Fruit fly (Drosophila melanogaster) whole organism, embryonic: ENCODE data around the gene Gcat.
A peak's percentile ranks its signal among the peaks of the same experiment; 100 is the strongest.

Source experiments
- Adf1 ChIP-seq: fragments of 200-800 bp; sonication (Bioruptor generic); IDR thresholded peaks from 2 replicates; pipeline ENCODE4 v1.3.6; 2022; ENCODE audit warnings: missing biosample characterization, missing genetic modification characterization
- B-H1 ChIP-seq: fragments of 200-800 bp; sonication (Bioruptor generic); IDR thresholded peaks from 3 replicates; pipeline ENCODE4 v1.3.6; 2022; ENCODE audit warnings: missing biosample characterization, missing genetic modification characterization
- Bdp1 ChIP-seq: fragments of 200-800 bp; sonication (Bioruptor generic); optimal IDR thresholded peaks from 3 replicates; lab custom pipeline; 2016; ENCODE audit warnings: missing biosample characterization, missing genetic modification characterization
- CG10654 ChIP-seq: fragments of 200-800 bp; sonication (Bioruptor generic); optimal IDR thresholded peaks from 2 replicates; lab custom pipeline; 2016; ENCODE audit warnings: missing biosample characterization, missing genetic modification characterization
- CG13287 ChIP-seq: fragments of 200-800 bp; sonication (Bioruptor generic); IDR thresholded peaks from 2 replicates; pipeline ENCODE4 v1.3.6; 2022; ENCODE audit warnings: missing biosample characterization, missing genetic modification characterization; ENCODE audit not compliant: partially characterized antibody
- CG14667 ChIP-seq: fragments of 200-800 bp; sonication (Bioruptor generic); IDR thresholded peaks from 2 replicates; pipeline ENCODE4 v1.3.6; 2022; ENCODE audit warnings: missing biosample characterization, missing genetic modification characterization
- CG14710 ChIP-seq: fragments of 200-800 bp; sonication (Bioruptor generic); optimal IDR thresholded peaks from 3 replicates; lab custom pipeline; 2019; ENCODE audit warnings: missing biosample characterization, mild to moderate bottlenecking, missing genetic modification characterization, moderate library complexity
- CG15073 ChIP-seq: fragments of 200-800 bp; sonication (Bioruptor generic); optimal IDR thresholded peaks from 2 replicates; lab custom pipeline; 2016; ENCODE audit warnings: missing biosample characterization, missing genetic modification characterization
- CG15696 ChIP-seq: fragments of 200-800 bp; sonication (Bioruptor generic); optimal IDR thresholded peaks from 2 replicates; lab custom pipeline; 2019; ENCODE audit warnings: missing biosample characterization, mild to moderate bottlenecking, missing genetic modification characterization, moderate library complexity
- CG1602 ChIP-seq: fragments of 200-800 bp; sonication (Bioruptor generic); optimal IDR thresholded peaks from 3 replicates; lab custom pipeline; 2016; ENCODE audit warnings: missing biosample characterization, missing genetic modification characterization
- CG17186 ChIP-seq: fragments of 200-800 bp; sonication (Bioruptor generic); optimal IDR thresholded peaks from 3 replicates; lab custom pipeline; 2017; ENCODE audit warnings: missing biosample characterization, missing genetic modification reagents, missing genetic modification characterization
- CG17385 ChIP-seq: fragments of 200-800 bp; sonication (Bioruptor generic); optimal IDR thresholded peaks from 3 replicates; lab custom pipeline; 2018; ENCODE audit warnings: missing biosample characterization, mild to moderate bottlenecking, missing genetic modification characterization
- CG1792 ChIP-seq: fragments of 200-800 bp; sonication (Bioruptor generic); optimal IDR thresholded peaks from 2 replicates; lab custom pipeline; 2016; ENCODE audit warnings: missing biosample characterization, missing genetic modification characterization
- CG18262 ChIP-seq: fragments of 200-800 bp; optimal IDR thresholded peaks from 3 replicates; lab custom pipeline; 2019; ENCODE audit warnings: missing biosample characterization, mild to moderate bottlenecking, missing genetic modification characterization, moderate library complexity
- CG2116 ChIP-seq: fragments of 200-800 bp; sonication (Bioruptor generic); optimal IDR thresholded peaks from 3 replicates; lab custom pipeline; 2018; ENCODE audit warnings: missing biosample characterization, mild to moderate bottlenecking, missing genetic modification characterization
- CG2129 ChIP-seq: fragments of 200-800 bp; sonication (Bioruptor generic); IDR thresholded peaks from 2 replicates; pipeline ENCODE4 v1.3.6; 2022; ENCODE audit warnings: missing biosample characterization, missing genetic modification characterization; ENCODE audit not compliant: partially characterized antibody
- CG2202 ChIP-seq: fragments of 200-800 bp; sonication (Bioruptor generic); optimal IDR thresholded peaks from 2 replicates; lab custom pipeline; 2018; ENCODE audit warnings: missing biosample characterization, mild to moderate bottlenecking, missing genetic modification characterization
- CG3065 ChIP-seq: fragments of 200-800 bp; sonication (Bioruptor generic); optimal IDR thresholded peaks from 2 replicates; lab custom pipeline; 2016; ENCODE audit warnings: missing biosample characterization, missing genetic modification characterization
- CG31441 ChIP-seq: fragments of 200-800 bp; sonication (Bioruptor generic); IDR thresholded peaks from 2 replicates; pipeline ENCODE4 v1.3.6; 2022; ENCODE audit warnings: missing biosample characterization, missing genetic modification characterization
- CG34224 ChIP-seq: fragments of 200-800 bp; sonication (Bioruptor generic); IDR thresholded peaks from 3 replicates; pipeline ENCODE4 v1.3.6; 2022; ENCODE audit warnings: missing biosample characterization, missing genetic modification characterization; ENCODE audit not compliant: partially characterized antibody
- CG3838 ChIP-seq: fragments of 200-800 bp; sonication (Bioruptor generic); optimal IDR thresholded peaks from 3 replicates; lab custom pipeline; 2016; ENCODE audit warnings: missing biosample characterization, missing genetic modification characterization
- CG4404 ChIP-seq: fragments of 200-800 bp; sonication (Bioruptor generic); IDR thresholded peaks from 2 replicates; pipeline ENCODE4 v1.3.6; 2022; ENCODE audit warnings: missing biosample characterization, missing genetic modification characterization
- CG4730 ChIP-seq: fragments of 200-800 bp; sonication (Bioruptor generic); IDR thresholded peaks from 2 replicates; pipeline ENCODE4 v1.3.6; 2022; ENCODE audit warnings: missing biosample characterization, missing genetic modification characterization
- CG7928 ChIP-seq: fragments of 200-800 bp; sonication (Bioruptor generic); optimal IDR thresholded peaks from 2 replicates; lab custom pipeline; 2017; ENCODE audit warnings: missing biosample characterization, mild to moderate bottlenecking, missing genetic modification characterization
- CG7987 ChIP-seq: fragments of 200-800 bp; sonication (Bioruptor generic); optimal IDR thresholded peaks from 2 replicates; lab custom pipeline; 2018; ENCODE audit warnings: missing biosample characterization, mild to moderate bottlenecking, missing genetic modification characterization, moderate library complexity
- Deaf1 ChIP-seq: fragments of 200-800 bp; optimal IDR thresholded peaks from 3 replicates; lab custom pipeline; 2019; ENCODE audit warnings: missing biosample characterization, mild to moderate bottlenecking, missing genetic modification characterization, moderate library complexity
- GATAe ChIP-seq: fragments of 200-800 bp; sonication (Bioruptor generic); conservative IDR thresholded peaks from 2 replicates; pipeline ENCODE4 v1.3.6; 2022; ENCODE audit warnings: missing biosample characterization, missing genetic modification characterization
- Neu2 ChIP-seq: fragments of 200-800 bp; sonication (Bioruptor generic); optimal IDR thresholded peaks from 3 replicates; lab custom pipeline; 2016; ENCODE audit warnings: missing biosample characterization, missing genetic modification characterization, borderline replicate concordance
- Pdp1 ChIP-seq, 2 experiments: fragments of 200-800 bp; sonication (Bioruptor generic); optimal IDR thresholded peaks; 3 replicates each; lab custom pipeline; 2016; ENCODE audit warnings: missing biosample characterization in 2 of 2, missing genetic modification characterization in 2 of 2, mild to moderate bottlenecking in 1 of 2, moderate library complexity in 1 of 2
- Sox102F ChIP-seq: fragments of 200-800 bp; sonication (Bioruptor generic); optimal IDR thresholded peaks from 2 replicates; lab custom pipeline; 2018; ENCODE audit warnings: missing biosample characterization, mild to moderate bottlenecking, missing genetic modification characterization, moderate library complexity
- Trl ChIP-seq, 3 experiments: fragments of >200 bp in 2 of 3; fragments of 200-800 bp in 1 of 3; sonication (Bioruptor generic) in 1 of 3; optimal IDR thresholded peaks; 2 replicates in 1 of 3; 3 replicates in 2 of 3; lab custom pipeline; 2016 to 2017; ENCODE audit warnings: missing biosample characterization in 1 of 3, missing genetic modification characterization in 1 of 3
- YL-1 ChIP-seq: fragments of 200-800 bp; sonication (Bioruptor generic); optimal IDR thresholded peaks from 3 replicates; lab custom pipeline; 2017; ENCODE audit warnings: missing biosample characterization, mild to moderate bottlenecking, missing genetic modification characterization
- aop ChIP-seq: fragments of 200-800 bp; sonication (Bioruptor generic); IDR thresholded peaks from 2 replicates; pipeline ENCODE4 v1.3.6; 2022; ENCODE audit warnings: missing biosample characterization, missing genetic modification characterization
- chinmo ChIP-seq: fragments of 200-800 bp; sonication (Bioruptor generic); IDR thresholded peaks from 4 replicates; pipeline ENCODE4 v1.3.6; 2022; ENCODE audit warnings: missing biosample characterization, missing genetic modification characterization; ENCODE audit not compliant: partially characterized antibody
- ci ChIP-seq: fragments of 200-800 bp; sonication (Bioruptor generic); IDR thresholded peaks from 3 replicates; pipeline ENCODE4 v1.3.6; 2022; ENCODE audit warnings: missing biosample characterization, missing genetic modification characterization
- da ChIP-seq: fragments of 200-800 bp; sonication (Bioruptor generic); optimal IDR thresholded peaks from 2 replicates; lab custom pipeline; 2016; ENCODE audit warnings: missing biosample characterization, missing genetic modification characterization
- dm ChIP-seq: fragments of 200-800 bp; sonication (Bioruptor generic); optimal IDR thresholded peaks from 3 replicates; lab custom pipeline; 2016; ENCODE audit warnings: missing biosample characterization, missing genetic modification characterization
- exex ChIP-seq: fragments of 200-800 bp; sonication (Bioruptor generic); optimal IDR thresholded peaks from 4 replicates; lab custom pipeline; 2018; ENCODE audit warnings: missing biosample characterization, mild to moderate bottlenecking, missing genetic modification characterization, moderate library complexity
- gcm ChIP-seq: fragments of 200-800 bp; sonication (Bioruptor generic); optimal IDR thresholded peaks from 2 replicates; lab custom pipeline; 2019; ENCODE audit warnings: missing biosample characterization, mild to moderate bottlenecking, missing genetic modification characterization, moderate library complexity
- grn ChIP-seq: fragments of 200-800 bp; sonication (Bioruptor generic); optimal IDR thresholded peaks from 3 replicates; lab custom pipeline; 2017; ENCODE audit warnings: missing biosample characterization, missing genetic modification characterization
- jing ChIP-seq: fragments of 200-800 bp; sonication (Bioruptor generic); optimal IDR thresholded peaks from 2 replicates; lab custom pipeline; 2018; ENCODE audit warnings: missing biosample characterization, mild to moderate bottlenecking, missing genetic modification characterization
- lab ChIP-seq: fragments of 200-800 bp; sonication (Bioruptor generic); optimal IDR thresholded peaks from 3 replicates; lab custom pipeline; 2017; ENCODE audit warnings: missing biosample characterization, missing genetic modification characterization, mild to moderate bottlenecking, moderate library complexity, missing genetic modification reagents
- rib ChIP-seq: fragments of 200-800 bp; sonication (Bioruptor generic); IDR thresholded peaks from 2 replicates; pipeline ENCODE4 v1.3.6; 2022; ENCODE audit warnings: missing biosample characterization, missing genetic modification characterization
- trh ChIP-seq: fragments of 200-800 bp; sonication (Bioruptor generic); optimal IDR thresholded peaks from 2 replicates; lab custom pipeline; 2016; ENCODE audit warnings: missing biosample characterization, missing genetic modification characterization
- wdn ChIP-seq: fragments of 200-800 bp; sonication (Bioruptor generic); IDR thresholded peaks from 2 replicates; pipeline ENCODE4 v1.3.6; 2022; ENCODE audit warnings: missing biosample characterization, missing genetic modification characterization
- zfh2 ChIP-seq: fragments of 200-800 bp; sonication (Bioruptor generic); optimal IDR thresholded peaks from 2 replicates; lab custom pipeline; 2016; ENCODE audit warnings: missing biosample characterization, missing genetic modification characterization

Gene Gcat

dm6 chr3L:11776731-11777130 is 23.9 kb downstream of the Gcat start, which contains the start of gene CG14131 (continued):
- TF ChIP-seq GATAe (GFP tag; lab: Robert Waterston, UW) (0 out of 2 replicates have a peak, but pooled peaks have one; percentile 21), Deaf1 (tag; lab: Kevin White, UChicago) (peak; percentile 83), rib (peak; percentile 22; the same call in 1 of the 2 replicates), CG14710 (tag; lab: Kevin White, UChicago) (no peak), CG7987 (no peak), Trl (optimal IDR thresholded peaks at IDR 0.05; lab: Kevin White, UChicago) (peak; percentile 39 to 70), Trl (GFP tag; optimal IDR thresholded peaks at IDR 0.05; lab: Kevin White, UChicago) (no peak), B-H1 (GFP tag; lab: Robert Waterston, UW) (no peak), lab (peak; percentile 26), Pdp1 (GFP tag; optimal IDR thresholded peaks at IDR 0.05; lab: Kevin White, UChicago) (peak in 1 of 2 experiments; percentile 30), exex (tag; lab: Kevin White, UChicago) (peak; percentile 99), Adf1 (GFP tag; lab: Robert Waterston, UW) (peak; percentile 74), zfh2 (GFP tag; lab: Kevin White, UChicago) (no peak), CG4730 (GFP tag; lab: Robert Waterston, UW) (no peak), chinmo (GFP tag; lab: Robert Waterston, UW) (peak; percentile 62; the same call in 3 of the 4 replicates), CG13287 (GFP tag; lab: Robert Waterston, UW) (peak; percentile 41), ci (GFP tag; lab: Robert Waterston, UW) (peak; percentile 18; the same call in 1 of the 3 replicates)

dm6 chr3L:11774401-11774800 is 26.3 kb downstream of the Gcat start, which contains the start of gene Tim13:
Gene Tim13, minus strand, starts transcription at chr3L:11774501.
- TF ChIP-seq zfh2 (GFP tag; lab: Kevin White, UChicago) (no peak), grn (GFP tag; lab: Kevin White, UChicago) (no peak), aop (no peak), CG14667 (no peak), gcm (GFP tag; lab: Kevin White, UChicago) (no peak), CG1602 (GFP tag; lab: Kevin White, UChicago) (no peak), YL-1 (GFP tag; lab: Kevin White, UChicago) (no peak), CG31441 (no peak), CG14710 (tag; lab: Kevin White, UChicago) (no peak), CG3838 (no peak), CG10654 (GFP tag; lab: Kevin White, UChicago) (no peak), CG4404 (no peak), CG2116 (no peak), CG17186 (GFP tag; lab: Kevin White, UChicago) (no peak)

dm6 chr3L:11773796-11774195 is 26.9 kb downstream of the Gcat start:
- TF ChIP-seq chinmo (GFP tag; lab: Robert Waterston, UW) (0 out of 4 replicates have a peak, but pooled peaks have one; percentile 20), da (GFP tag; lab: Kevin White, UChicago) (no peak), B-H1 (GFP tag; lab: Robert Waterston, UW) (no peak), Neu2 (GFP tag; lab: Kevin White, UChicago) (no peak), CG3065 (GFP tag; lab: Kevin White, UChicago) (no peak), Bdp1 (peak; percentile 31), wdn (GFP tag; lab: Robert Waterston, UW) (no peak), CG34224 (GFP tag; lab: Robert Waterston, UW) (no peak), grn (GFP tag; lab: Kevin White, UChicago) (peak; percentile 16)

dm6 chr3L:11772608-11773017 is 28.0 kb downstream of the Gcat start:
- TF ChIP-seq Sox102F (GFP tag; lab: Kevin White, UChicago) = no peak
- TF ChIP-seq CG17385 = no peak
- TF ChIP-seq jing = no peak
- TF ChIP-seq trh (GFP tag; lab: Kevin White, UChicago) = no peak
- no peak for TF ChIP-seq dm
- TF ChIP-seq CG15696 = no peak
- no peak for TF ChIP-seq CG2202 (tag; lab: Kevin White, UChicago)
- TF ChIP-seq CG7928 (GFP tag; lab: Kevin White, UChicago) = no peak
- TF ChIP-seq CG15073 = no peak
- TF ChIP-seq CG1792 (GFP tag; lab: Kevin White, UChicago) = no peak
- no peak for TF ChIP-seq CG18262 (tag; lab: Kevin White, UChicago)
- no peak for TF ChIP-seq CG2129 (GFP tag; lab: Robert Waterston, UW)
